Worm (Caenorhabditis elegans) whole organism, L2 larva: ENCODE results near the gene clec-250.

Experiments
- ama-1 ChIP-seq: fragments of 150-350 bp; optimal IDR thresholded peaks from 2 replicates; lab custom pipeline; 2018; ENCODE audit warnings: inconsistent platforms
- lin-39 ChIP-seq: fragments of 150-350 bp; optimal IDR thresholded peaks from 2 replicates; lab custom pipeline; 2014; ENCODE audit warnings: missing biosample characterization, missing genetic modification reagents, missing genetic modification characterization
- lsy-2 ChIP-seq, 2 experiments: fragments of 150-350 bp in 1 of 2; sonication (generic microtip) in 1 of 2; optimal IDR thresholded peaks; 2 replicates each; lab custom pipeline; 2014 to 2017; ENCODE audit warnings: missing biosample characterization in 2 of 2, missing genetic modification characterization in 2 of 2
- nhr-11 ChIP-seq: fragments of 150-350 bp; optimal IDR thresholded peaks from 2 replicates; lab custom pipeline; 2014; ENCODE audit warnings: missing biosample characterization, missing genetic modification characterization
- sma-3 ChIP-seq: sonication (generic microtip); optimal IDR thresholded peaks from 2 replicates; lab custom pipeline; 2016; ENCODE audit warnings: missing genetic modification reagents, missing genetic modification characterization, missing compliant biosample characterization
- unc-55 ChIP-seq: fragments of 150-350 bp; sonication (generic microtip); optimal IDR thresholded peaks from 3 replicates; lab custom pipeline; 2014; ENCODE audit warnings: missing biosample characterization, missing genetic modification reagents, missing genetic modification characterization

- no peak for TF ChIP-seq sma-3 (GFP tag; lab: Kevin White, UChicago)
- TF ChIP-seq unc-55 (GFP tag; lab: Kevin White, UChicago), result no peak
- no peak for TF ChIP-seq ama-1 (lab: Kevin White, UChicago)
- no peak for TF ChIP-seq nhr-11 (tag; lab: Kevin White, UChicago)
- TF ChIP-seq lin-39 (tag; lab: Kevin White, UChicago), result no peak
- TF ChIP-seq lsy-2 (tag; optimal IDR thresholded peaks at IDR 0.05; lab: Kevin White, UChicago), result no peak
Measured at ce11 chrV:18695469-18695868, 46.5 kb downstream of the clec-250 start.
